Worm (Caenorhabditis elegans): Measurements from ENCODE around the gene F54D10.5.

- no peak for TF ChIP-seq nhr-25 (tag; optimal IDR thresholded peaks at IDR 0.05)
- no peak for TF ChIP-seq elt-1 (tag; optimal IDR thresholded peaks at IDR 0.05)
- TF ChIP-seq lin-13 (GFP tag; optimal IDR thresholded peaks at IDR 0.05), result no peak
- TF ChIP-seq nhr-129 (tag; optimal IDR thresholded peaks at IDR 0.05), result no peak
- no peak for TF ChIP-seq ceh-16 (tag; optimal IDR thresholded peaks at IDR 0.05)
- TF ChIP-seq lsy-2 (tag; optimal IDR thresholded peaks at IDR 0.05), result no peak
- TF ChIP-seq aly-2 (tag; optimal IDR thresholded peaks at IDR 0.05), result no peak
- no peak for TF ChIP-seq elt-3 (tag; optimal IDR thresholded peaks at IDR 0.05)
Measured at ce11 chrII:3839562-3839961, 31.6 kb upstream of the F54D10.5 start, which contains the start of gene C17A2.4.

Data from whole organism, L2 larva.